Fruit fly (Drosophila melanogaster): Measurements from ENCODE around the gene AANATL3.

The AANATL3 gene

DNA sequence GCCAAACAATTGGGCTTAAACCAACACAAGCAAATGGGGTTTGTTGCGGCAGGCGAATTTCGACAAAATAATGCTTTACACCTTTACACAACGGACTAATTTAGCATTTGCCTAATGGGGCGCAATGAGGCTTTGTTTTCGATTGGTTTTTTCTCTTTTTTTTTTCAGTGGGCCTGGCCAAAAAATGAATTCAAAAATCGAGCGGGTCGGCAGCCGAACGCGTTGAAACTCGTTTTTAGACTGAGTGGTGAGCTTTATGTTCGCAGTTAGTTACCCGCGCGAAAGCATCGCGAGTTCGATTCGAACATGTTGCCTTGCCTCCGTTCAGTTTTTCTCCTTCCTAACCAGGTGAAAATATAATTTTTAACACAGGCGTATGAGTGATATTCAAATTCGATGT lies 8.6 kb downstream of the AANATL3 start, which contains the start of gene CG43861:
Gene CG43861 (minus strand): TSS at position 228 of the 400 bp plus-strand sequence.
- no peak for TF ChIP-seq noc (tag; optimal IDR thresholded peaks at IDR 0.05)

DNA sequence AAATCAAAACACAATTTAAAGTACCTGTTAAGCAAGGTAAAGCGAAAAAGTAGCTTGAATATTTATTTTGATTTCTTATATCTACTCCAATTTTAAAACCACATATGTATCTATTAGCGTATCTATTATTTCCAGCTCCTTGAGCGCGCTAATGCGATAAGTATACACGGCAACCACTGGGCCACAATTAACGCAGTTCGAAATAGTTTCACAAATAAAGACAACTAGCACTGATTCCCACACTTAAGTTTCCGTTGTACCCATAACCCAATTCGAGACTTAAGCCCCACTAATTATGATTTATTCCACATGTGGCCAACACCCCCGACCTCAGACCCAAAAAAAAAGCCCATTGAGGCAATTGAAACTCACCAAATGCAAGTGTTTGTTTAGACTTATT lies 9.2 kb downstream of the AANATL3 start:
- TF ChIP-seq noc (tag; optimal IDR thresholded peaks at IDR 0.05): no peak

DNA sequence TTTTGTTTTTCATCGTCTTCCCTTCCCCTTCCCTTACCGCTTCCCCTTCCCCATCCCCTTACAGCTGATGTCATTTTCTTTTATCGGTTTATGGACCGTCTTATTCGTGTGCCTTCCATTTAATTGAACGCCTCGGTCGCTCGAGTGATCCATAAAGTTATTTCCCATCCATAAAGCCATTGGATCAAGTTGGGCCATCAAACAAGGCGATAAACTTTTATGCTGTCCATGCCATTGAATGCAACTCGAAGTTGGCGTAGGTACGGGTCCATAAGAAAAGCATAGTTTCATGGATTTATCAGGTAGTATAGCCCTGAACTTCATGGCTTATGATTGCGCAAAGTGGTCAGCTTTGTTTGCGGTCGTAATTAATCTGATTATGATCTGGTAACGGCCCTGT lies 20.5 kb downstream of the AANATL3 start:
- TF ChIP-seq noc (tag; optimal IDR thresholded peaks at IDR 0.05): no peak

DNA sequence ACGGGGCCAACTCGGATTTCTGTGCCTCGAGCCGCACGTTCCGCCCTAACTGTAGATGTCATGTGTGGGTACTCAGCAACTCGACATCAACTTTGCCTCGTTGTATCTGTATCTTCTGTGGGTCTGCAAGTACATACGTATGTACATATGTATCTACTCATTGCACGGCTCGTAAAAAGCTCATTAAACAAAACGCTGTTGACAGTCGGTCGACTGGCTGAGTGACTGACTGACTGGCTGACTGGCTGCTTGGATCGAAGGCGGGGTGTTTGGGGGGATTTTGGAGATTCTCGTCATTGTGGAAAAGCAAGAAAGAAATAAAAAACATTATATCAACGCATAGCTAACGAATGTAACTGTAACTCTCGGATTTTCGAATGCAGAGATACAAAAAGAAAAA lies 21.3 kb downstream of the AANATL3 start:
- no peak for TF ChIP-seq noc (tag; optimal IDR thresholded peaks at IDR 0.05)

DNA sequence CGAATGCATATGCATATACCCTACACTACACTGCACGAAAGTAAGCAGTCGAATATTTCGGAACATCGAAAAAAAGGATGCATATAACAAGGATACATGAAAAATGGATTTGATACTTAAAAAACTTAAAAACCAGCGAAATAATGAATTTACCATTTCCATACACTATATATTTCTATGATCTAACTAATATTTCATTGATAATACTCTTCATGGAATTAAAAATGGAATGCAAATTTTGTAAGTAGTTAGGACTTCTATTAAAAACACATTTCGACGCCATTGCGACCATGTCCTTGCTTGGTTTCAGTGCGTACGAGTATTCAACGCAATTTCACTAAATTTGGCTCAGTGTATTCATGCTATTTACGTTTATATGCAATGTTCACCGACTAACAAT lies 23.5 kb downstream of the AANATL3 start:
- no peak for TF ChIP-seq noc (tag; optimal IDR thresholded peaks at IDR 0.05)

DNA sequence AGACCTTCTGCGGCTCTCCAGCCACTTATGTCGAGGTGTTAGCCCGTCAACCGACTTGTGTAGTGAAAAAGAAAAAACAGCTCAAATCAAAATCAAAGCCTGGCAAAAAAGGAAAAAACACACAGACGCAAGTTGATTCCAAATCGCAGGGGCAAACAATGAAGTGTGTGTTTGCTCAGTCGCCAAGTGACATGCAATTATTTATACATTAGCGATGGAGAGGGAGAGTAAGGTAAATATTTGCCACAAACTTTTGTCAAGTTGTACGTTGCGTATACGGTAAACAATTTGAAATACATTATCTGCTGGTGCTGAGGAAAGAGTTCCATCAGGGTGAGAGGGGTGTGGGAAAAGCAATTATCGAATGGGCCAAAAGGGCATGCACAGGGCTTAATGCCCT lies 27.5 kb downstream of the AANATL3 start:
- TF ChIP-seq noc (tag; optimal IDR thresholded peaks at IDR 0.05): no peak

DNA sequence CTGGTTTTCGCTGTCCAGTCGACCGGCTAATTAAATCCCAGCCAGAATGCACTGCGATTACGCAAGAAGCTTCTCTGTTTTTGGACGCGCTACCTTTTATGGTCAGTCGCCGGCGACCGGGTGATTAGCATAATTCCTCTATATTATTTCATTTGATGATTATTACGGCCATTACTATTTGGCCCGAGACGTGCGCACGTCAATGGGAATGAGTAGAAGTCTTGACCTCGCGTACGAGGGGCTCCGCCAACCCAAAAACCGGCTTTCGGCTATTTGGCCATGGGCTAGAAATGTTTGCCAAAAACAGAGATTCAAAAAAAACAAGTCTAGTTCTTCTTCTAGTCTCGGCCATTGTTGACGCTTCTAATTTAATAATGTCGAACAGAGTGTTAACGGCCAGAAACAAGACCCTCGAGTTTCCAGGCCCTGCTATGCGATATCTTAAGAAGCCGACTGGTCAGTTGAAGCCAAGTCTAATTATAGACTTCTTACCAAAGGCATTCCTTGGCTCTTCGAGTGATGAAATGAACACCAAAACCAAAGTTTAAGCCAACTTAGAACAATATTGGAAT lies 33.1 kb downstream of the AANATL3 start:
- TF ChIP-seq noc (tag; optimal IDR thresholded peaks at IDR 0.05): no peak

DNA sequence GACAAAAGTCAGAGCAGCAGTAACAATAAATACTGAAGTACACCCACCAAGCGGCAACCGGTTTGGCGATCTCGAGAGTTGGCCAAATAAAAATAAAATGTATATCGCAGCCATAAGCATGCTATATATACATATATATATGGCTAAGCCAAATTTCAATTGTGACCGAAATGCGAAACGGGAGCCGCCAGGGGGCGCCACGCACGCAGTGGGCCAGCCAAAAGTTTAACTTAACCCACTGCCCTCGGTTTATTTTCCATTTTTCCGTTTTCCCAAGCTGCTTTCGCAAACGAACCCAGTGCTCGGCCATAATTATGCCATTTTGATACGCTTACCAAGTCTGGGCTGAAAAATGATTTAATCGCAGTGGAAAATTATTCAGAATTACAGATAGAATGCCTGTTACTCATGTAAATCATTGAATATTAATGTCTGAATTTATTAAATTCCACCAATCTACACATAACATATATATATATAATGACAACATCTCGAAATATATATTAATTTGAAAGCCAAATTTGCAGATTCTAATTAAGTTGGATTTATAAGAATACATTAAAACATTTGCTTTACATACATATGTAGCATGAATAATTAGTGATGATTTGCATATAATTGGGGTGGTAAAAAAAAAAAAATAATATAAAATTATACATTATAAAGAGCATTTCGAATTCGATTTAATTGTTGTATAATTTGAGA lies 35.8 kb downstream of the AANATL3 start:
- no peak for TF ChIP-seq noc (tag; optimal IDR thresholded peaks at IDR 0.05)

DNA sequence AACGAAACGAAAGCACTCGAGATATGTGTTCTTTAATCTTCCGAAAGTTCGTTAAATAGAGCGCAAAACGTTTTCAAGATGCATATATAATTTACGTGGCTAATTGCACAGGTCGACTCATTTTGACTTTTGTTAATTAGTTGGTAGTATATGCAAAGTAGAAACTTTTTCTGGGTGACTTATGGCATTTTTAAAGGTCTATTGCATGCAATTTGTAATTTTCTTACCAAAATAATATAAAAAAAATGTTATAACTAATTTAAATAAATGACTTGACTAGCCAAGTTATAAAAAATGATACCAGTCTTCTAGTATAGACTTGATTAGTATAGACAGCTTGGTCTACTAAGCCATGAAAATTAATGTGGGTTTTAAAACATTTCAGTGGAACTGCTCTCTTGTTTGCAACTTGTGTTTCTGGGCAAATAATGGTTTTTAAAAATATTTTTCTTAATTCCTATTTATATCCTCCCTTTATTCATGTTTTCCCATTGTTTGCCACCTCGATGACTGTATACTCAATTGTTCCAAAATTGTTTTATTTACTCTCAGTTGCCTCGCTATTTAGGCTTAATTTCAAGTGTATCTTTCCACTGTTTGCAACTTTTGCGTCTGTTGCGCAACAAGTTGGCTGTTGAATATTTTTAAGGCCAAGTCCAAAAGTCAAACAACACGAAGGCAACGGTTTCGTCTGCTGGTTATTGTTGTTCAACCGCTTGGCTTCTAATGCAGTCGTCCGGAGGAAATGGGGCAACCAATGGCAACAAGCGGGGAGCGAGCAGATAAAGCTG lies 37.5 kb downstream of the AANATL3 start:
- TF ChIP-seq noc (tag; optimal IDR thresholded peaks at IDR 0.05): no peak
